Fruit fly (Drosophila melanogaster) whole organism, adult: Measurements from ENCODE around the gene CG13810.

ENCODE experiments used
- CG11617 ChIP-seq: fragments of 200-800 bp; sonication (Bioruptor generic); optimal IDR thresholded peaks from 2 replicates; lab custom pipeline; 2017; ENCODE audit warnings: mild to moderate bottlenecking, missing biosample characterization, missing genetic modification reagents, missing genetic modification characterization
- CG12768 ChIP-seq: fragments of 200-800 bp; sonication (Bioruptor generic); optimal IDR thresholded peaks from 2 replicates; lab custom pipeline; 2017; ENCODE audit warnings: missing biosample characterization, missing genetic modification characterization, mild to moderate bottlenecking, moderate library complexity, missing genetic modification reagents
- CG14711 ChIP-seq: fragments of 200-800 bp; sonication (Bioruptor generic); optimal IDR thresholded peaks from 2 replicates; lab custom pipeline; 2018; ENCODE audit warnings: missing biosample characterization, mild to moderate bottlenecking, missing genetic modification characterization, moderate library complexity
- CG1620 ChIP-seq: fragments of 200-800 bp; sonication (Bioruptor generic); optimal IDR thresholded peaks from 2 replicates; lab custom pipeline; 2016; ENCODE audit warnings: missing biosample characterization, missing genetic modification characterization
- CG33017 ChIP-seq: fragments of 200-800 bp; sonication (Bioruptor generic); optimal IDR thresholded peaks from 2 replicates; lab custom pipeline; 2018; ENCODE audit warnings: missing biosample characterization, mild to moderate bottlenecking, missing genetic modification characterization, moderate library complexity
- CG5204 ChIP-seq: fragments of 200-800 bp; sonication (Bioruptor generic); optimal IDR thresholded peaks from 2 replicates; lab custom pipeline; 2016; ENCODE audit warnings: missing biosample characterization, missing genetic modification characterization
- CG7045 ChIP-seq: fragments of 200-800 bp; sonication (Bioruptor generic); optimal IDR thresholded peaks from 2 replicates; lab custom pipeline; 2017; ENCODE audit warnings: missing biosample characterization, mild to moderate bottlenecking, missing genetic modification characterization
- CG7101 ChIP-seq: fragments of 200-800 bp; sonication (Bioruptor generic); optimal IDR thresholded peaks from 2 replicates; lab custom pipeline; 2018; ENCODE audit warnings: missing biosample characterization, mild to moderate bottlenecking, missing genetic modification characterization, moderate library complexity
- Clk ChIP-seq: fragments of 200-800 bp; sonication (Bioruptor generic); optimal IDR thresholded peaks from 2 replicates; lab custom pipeline; 2017; ENCODE audit warnings: missing biosample characterization, missing genetic modification characterization
- Crg-1 ChIP-seq: fragments of 200-800 bp; sonication (Bioruptor generic); optimal IDR thresholded peaks from 2 replicates; lab custom pipeline; 2016; ENCODE audit warnings: missing biosample characterization, missing genetic modification characterization
- Hr96 ChIP-seq: fragments of 200-800 bp; sonication (Bioruptor generic); optimal IDR thresholded peaks from 2 replicates; lab custom pipeline; 2016; ENCODE audit warnings: missing biosample characterization, missing genetic modification characterization
- Mnt ChIP-seq: fragments of 200-800 bp; sonication (Bioruptor generic); optimal IDR thresholded peaks from 2 replicates; lab custom pipeline; 2016; ENCODE audit warnings: missing biosample characterization, mild to moderate bottlenecking, missing genetic modification characterization
- bab1 ChIP-seq: fragments of 200-800 bp; sonication (Bioruptor generic); optimal IDR thresholded peaks from 3 replicates; lab custom pipeline; 2019; ENCODE audit warnings: missing biosample characterization, mild to moderate bottlenecking, missing genetic modification characterization, moderate library complexity
- cic ChIP-seq: fragments of 200-800 bp; sonication (Bioruptor generic); optimal IDR thresholded peaks from 2 replicates; lab custom pipeline; 2017; ENCODE audit warnings: missing biosample characterization, mild to moderate bottlenecking, missing genetic modification characterization, moderate library complexity
- cnc ChIP-seq, 2 experiments: fragments of >200 bp; optimal IDR thresholded peaks; 2 replicates each; lab custom pipeline; 2017
- kay ChIP-seq: fragments of 200-800 bp; sonication (Bioruptor generic); peaks from one replicate; lab custom pipeline; 2016; ENCODE audit warnings: missing biosample characterization, missing genetic modification characterization, borderline replicate concordance
- ovo ChIP-seq: fragments of 200-800 bp; sonication (Bioruptor generic); optimal IDR thresholded peaks from 2 replicates; lab custom pipeline; 2016; ENCODE audit warnings: missing biosample characterization, missing genetic modification characterization
- pad ChIP-seq: fragments of 200-800 bp; sonication (Bioruptor generic); optimal IDR thresholded peaks from 3 replicates; lab custom pipeline; 2017; ENCODE audit warnings: missing biosample characterization, missing genetic modification characterization, mild to moderate bottlenecking, moderate library complexity, missing genetic modification reagents
- tj ChIP-seq: fragments of 200-800 bp; sonication (Bioruptor generic); optimal IDR thresholded peaks from 3 replicates; lab custom pipeline; 2017; ENCODE audit warnings: missing biosample characterization, mild to moderate bottlenecking, missing genetic modification characterization, moderate library complexity
- toe ChIP-seq: fragments of 200-800 bp; sonication (Bioruptor generic); optimal IDR thresholded peaks from 2 replicates; lab custom pipeline; 2016; ENCODE audit warnings: missing biosample characterization, missing genetic modification characterization

The CG13810 gene

dm6 chr3L:2185630-2186029 lies at the start of gene CG13810:
CG13810 (plus strand) TSS chr3L:2185930.
- no peak for TF ChIP-seq Crg-1 (GFP tag; lab: Kevin White, UChicago)

DNA sequence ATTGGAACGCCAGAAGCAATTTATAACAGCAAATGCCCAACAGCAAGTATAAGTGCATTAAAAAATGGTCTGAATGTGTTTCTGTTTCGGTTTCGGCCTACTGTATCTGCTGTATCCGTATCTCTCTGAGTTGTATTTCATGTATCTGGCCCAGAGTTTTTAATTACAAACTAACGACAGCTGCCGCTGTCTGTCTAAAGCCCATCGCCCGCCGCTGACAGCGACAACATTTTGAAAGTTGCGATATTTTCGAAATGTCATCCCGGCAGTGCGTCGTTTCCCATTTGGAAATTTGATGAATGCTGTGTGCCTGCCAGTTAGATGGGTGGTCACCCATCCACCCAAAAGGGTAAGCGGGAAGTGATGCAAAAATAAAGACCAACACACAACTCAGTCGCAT lies 49.3 kb upstream of the CG13810 start:
- no peak for TF ChIP-seq Mnt (GFP tag; lab: Kevin White, UChicago)
- no peak for TF ChIP-seq CG7101 (tag; lab: Kevin White, UChicago)
- no peak for TF ChIP-seq CG33017 (tag; lab: Kevin White, UChicago)
- TF ChIP-seq CG11617 (GFP tag; lab: Kevin White, UChicago): no peak
- TF ChIP-seq Crg-1 (GFP tag; lab: Kevin White, UChicago): no peak
- TF ChIP-seq bab1: no peak

DNA sequence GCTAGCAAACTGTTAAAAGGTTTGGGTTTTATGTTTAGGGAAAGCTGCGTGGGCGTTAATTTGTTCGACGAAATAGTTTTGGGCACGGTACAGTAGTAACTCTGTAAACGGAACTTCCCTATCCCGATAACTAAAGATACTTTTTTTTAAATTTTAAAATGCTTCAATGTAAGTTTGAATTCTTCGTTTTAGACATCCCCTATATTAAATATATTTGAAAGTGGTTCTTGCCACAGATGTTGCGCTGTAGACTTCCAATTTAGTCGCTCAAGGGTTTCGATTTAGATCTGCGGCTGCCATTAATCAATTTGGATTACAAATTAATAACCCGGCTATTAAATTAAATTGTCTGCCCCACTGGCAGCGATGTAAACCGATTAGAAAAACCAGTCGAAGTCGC lies 43.3 kb upstream of the CG13810 start:
- TF ChIP-seq kay (GFP tag; lab: Kevin White, UChicago) (no peak), CG11617 (GFP tag; lab: Kevin White, UChicago) (no peak), tj (GFP tag; lab: Kevin White, UChicago) (no peak), cnc (optimal IDR thresholded peaks at IDR 0.05; lab: Kevin White, UChicago) (no peak), CG5204 (GFP tag; lab: Kevin White, UChicago) (no peak), Clk (GFP tag; lab: Kevin White, UChicago) (no peak), CG7045 (GFP tag; lab: Kevin White, UChicago) (no peak), ovo (GFP tag; lab: Kevin White, UChicago) (no peak), toe (GFP tag; lab: Kevin White, UChicago) (no peak)

DNA sequence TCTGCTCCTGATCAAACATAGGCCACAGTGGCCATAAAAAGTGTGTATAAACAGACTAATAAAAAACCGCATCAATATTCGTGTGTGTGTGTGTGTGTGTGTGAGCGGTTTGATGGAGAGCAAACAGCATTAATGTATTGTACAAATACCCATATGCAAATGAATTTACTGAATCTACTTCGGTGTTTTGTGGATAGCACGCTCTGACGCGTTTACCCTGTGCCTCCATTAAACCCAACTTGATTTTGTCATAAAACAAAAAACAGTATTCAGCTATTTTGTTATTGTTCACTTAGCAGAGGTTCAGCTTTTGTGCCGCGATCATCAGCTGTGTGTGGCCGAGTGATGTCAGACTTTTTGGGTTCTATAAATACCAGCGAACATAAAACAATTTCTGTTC lies 41.4 kb upstream of the CG13810 start:
- TF ChIP-seq Mnt (GFP tag; lab: Kevin White, UChicago) (no peak), bab1 (no peak), toe (GFP tag; lab: Kevin White, UChicago) (no peak), CG12768 (GFP tag; lab: Kevin White, UChicago) (no peak), cnc (optimal IDR thresholded peaks at IDR 0.05; lab: Kevin White, UChicago) (no peak), CG1620 (GFP tag; lab: Kevin White, UChicago) (no peak), cic (no peak), Hr96 (GFP tag; lab: Kevin White, UChicago) (no peak), CG7045 (GFP tag; lab: Kevin White, UChicago) (no peak), ovo (GFP tag; lab: Kevin White, UChicago) (no peak), CG5204 (GFP tag; lab: Kevin White, UChicago) (no peak), Clk (GFP tag; lab: Kevin White, UChicago) (no peak), CG11617 (GFP tag; lab: Kevin White, UChicago) (no peak), tj (GFP tag; lab: Kevin White, UChicago) (no peak), CG7101 (tag; lab: Kevin White, UChicago) (no peak), Crg-1 (GFP tag; lab: Kevin White, UChicago) (no peak), CG33017 (tag; lab: Kevin White, UChicago) (no peak), CG14711 (tag; lab: Kevin White, UChicago) (no peak)

DNA sequence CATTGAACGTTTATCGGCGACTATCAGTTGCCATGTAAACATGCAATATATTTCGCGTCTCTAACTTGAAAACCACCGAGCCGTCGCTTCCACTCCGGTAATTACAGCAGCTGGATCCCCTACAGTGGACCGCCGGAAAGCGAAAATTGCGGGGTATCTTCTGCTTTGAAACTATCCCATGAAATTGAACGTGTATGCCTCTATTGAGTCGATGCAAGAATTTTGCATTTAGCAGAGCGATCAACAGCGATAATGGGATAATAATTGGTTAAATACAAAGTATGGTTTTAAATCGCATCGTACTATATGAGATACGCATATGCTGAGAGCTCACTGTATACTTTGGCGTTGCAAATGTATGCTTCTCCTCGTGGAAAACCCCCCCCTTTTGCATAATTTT lies 40.7 kb upstream of the CG13810 start:
- TF ChIP-seq tj (GFP tag; lab: Kevin White, UChicago): no peak
- no peak for TF ChIP-seq bab1
- TF ChIP-seq Clk (GFP tag; lab: Kevin White, UChicago): no peak
- TF ChIP-seq toe (GFP tag; lab: Kevin White, UChicago): no peak
- TF ChIP-seq Crg-1 (GFP tag; lab: Kevin White, UChicago): no peak
- TF ChIP-seq pad (GFP tag; lab: Kevin White, UChicago): no peak
- no peak for TF ChIP-seq cic
- TF ChIP-seq CG33017 (tag; lab: Kevin White, UChicago): no peak
- TF ChIP-seq kay (GFP tag; lab: Kevin White, UChicago): no peak
- TF ChIP-seq CG12768 (GFP tag; lab: Kevin White, UChicago): no peak
- TF ChIP-seq CG1620 (GFP tag; lab: Kevin White, UChicago): no peak
- TF ChIP-seq CG11617 (GFP tag; lab: Kevin White, UChicago): no peak
- TF ChIP-seq CG7101 (tag; lab: Kevin White, UChicago): no peak
- no peak for TF ChIP-seq Hr96 (GFP tag; lab: Kevin White, UChicago)
- no peak for TF ChIP-seq CG5204 (GFP tag; lab: Kevin White, UChicago)
- no peak for TF ChIP-seq CG7045 (GFP tag; lab: Kevin White, UChicago)
- no peak for TF ChIP-seq Mnt (GFP tag; lab: Kevin White, UChicago)
- TF ChIP-seq cnc (optimal IDR thresholded peaks at IDR 0.05; lab: Kevin White, UChicago): no peak

DNA sequence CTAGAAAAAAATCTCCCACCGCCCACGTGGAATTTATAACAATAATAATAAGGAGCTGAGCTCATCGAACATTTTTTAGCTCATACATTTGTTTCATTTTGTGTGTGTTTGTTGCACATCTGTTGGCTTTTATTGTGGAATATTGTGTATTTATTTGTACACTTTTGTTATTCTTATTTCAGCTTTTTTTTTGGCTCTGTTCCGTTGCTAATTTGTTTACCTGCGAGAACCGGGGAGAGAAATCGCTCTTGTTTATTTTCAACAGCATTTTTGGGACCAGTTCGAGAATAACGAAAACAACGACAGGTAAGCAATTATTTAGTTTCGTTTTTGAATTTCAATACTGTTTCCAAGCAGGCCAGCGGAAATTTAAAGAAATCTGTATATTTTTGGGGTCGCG lies 38.0 kb upstream of the CG13810 start:
- TF ChIP-seq CG1620 (GFP tag; lab: Kevin White, UChicago) (no peak), CG7045 (GFP tag; lab: Kevin White, UChicago) (no peak), toe (GFP tag; lab: Kevin White, UChicago) (no peak), ovo (GFP tag; lab: Kevin White, UChicago) (no peak), bab1 (no peak), CG12768 (GFP tag; lab: Kevin White, UChicago) (no peak), Hr96 (GFP tag; lab: Kevin White, UChicago) (no peak), Clk (GFP tag; lab: Kevin White, UChicago) (no peak)

DNA sequence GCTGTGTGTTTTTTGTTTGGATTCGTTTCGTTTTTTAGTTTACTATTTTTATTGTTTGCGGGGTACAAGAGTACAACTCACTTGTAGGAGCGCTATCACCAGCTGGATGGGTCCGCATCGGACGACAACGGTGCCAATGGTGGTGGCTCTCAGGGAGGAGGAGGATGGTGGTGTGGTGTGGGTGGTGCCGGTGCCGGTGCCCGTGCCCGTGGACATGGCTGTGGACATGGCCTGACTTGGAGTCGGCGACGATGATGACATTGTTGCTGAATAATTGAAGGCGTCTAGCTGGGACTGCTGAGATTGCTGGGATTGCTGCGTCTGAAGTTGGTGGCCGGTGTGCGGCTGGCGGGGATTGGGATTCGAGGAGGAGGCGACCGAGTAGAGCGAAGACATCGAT lies 36.1 kb upstream of the CG13810 start:
- no peak for TF ChIP-seq bab1
- TF ChIP-seq CG5204 (GFP tag; lab: Kevin White, UChicago): no peak
- TF ChIP-seq CG7045 (GFP tag; lab: Kevin White, UChicago): no peak
- no peak for TF ChIP-seq CG14711 (tag; lab: Kevin White, UChicago)
- TF ChIP-seq Clk (GFP tag; lab: Kevin White, UChicago): no peak
- TF ChIP-seq CG33017 (tag; lab: Kevin White, UChicago): no peak
- no peak for TF ChIP-seq tj (GFP tag; lab: Kevin White, UChicago)
- no peak for TF ChIP-seq Crg-1 (GFP tag; lab: Kevin White, UChicago)
